Fruit fly (Drosophila melanogaster) whole organism, prepupa: ENCODE results near the gene Exn.

Experiments
- CG10631 ChIP-seq: fragments of 200-800 bp; sonication (Bioruptor generic); optimal IDR thresholded peaks from 2 replicates; lab custom pipeline; 2016; ENCODE audit warnings: missing biosample characterization, missing genetic modification characterization
- CG11762 ChIP-seq: fragments of 200-800 bp; sonication (Bioruptor generic); optimal IDR thresholded peaks from 3 replicates; lab custom pipeline; 2016; ENCODE audit warnings: missing biosample characterization, missing genetic modification characterization; ENCODE audit not compliant: insufficient read depth
- CG1621 ChIP-seq: fragments of 200-800 bp; sonication (Bioruptor generic); optimal IDR thresholded peaks from 3 replicates; lab custom pipeline; 2018; ENCODE audit warnings: missing biosample characterization, mild to moderate bottlenecking, missing genetic modification characterization
- CG16779 ChIP-seq: fragments of 200-800 bp; sonication (Bioruptor generic); optimal IDR thresholded peaks from 3 replicates; lab custom pipeline; 2017; ENCODE audit warnings: missing biosample characterization, mild to moderate bottlenecking, missing genetic modification characterization
- CG3032 ChIP-seq: fragments of 200-800 bp; optimal IDR thresholded peaks from 2 replicates; lab custom pipeline; 2019; ENCODE audit warnings: missing biosample characterization, mild to moderate bottlenecking, missing genetic modification characterization, moderate library complexity
- CG31627 ChIP-seq: fragments of 200-800 bp; sonication (Bioruptor generic); optimal IDR thresholded peaks from 3 replicates; lab custom pipeline; 2016; ENCODE audit warnings: missing biosample characterization, missing genetic modification characterization
- CG34406 ChIP-seq: fragments of 200-800 bp; sonication (Bioruptor generic); optimal IDR thresholded peaks from 3 replicates; lab custom pipeline; 2016; ENCODE audit warnings: missing biosample characterization, missing genetic modification characterization
- CG4318 ChIP-seq: fragments of 200-800 bp; sonication (Bioruptor generic); optimal IDR thresholded peaks from 3 replicates; lab custom pipeline; 2017; ENCODE audit warnings: missing biosample characterization, mild to moderate bottlenecking, missing genetic modification characterization
- CG6276 ChIP-seq: fragments of 200-800 bp; sonication (Bioruptor generic); optimal IDR thresholded peaks from 2 replicates; lab custom pipeline; 2017; ENCODE audit warnings: missing biosample characterization, mild to moderate bottlenecking, missing genetic modification characterization
- CG6792 ChIP-seq: fragments of 200-800 bp; sonication (Bioruptor generic); optimal IDR thresholded peaks from 3 replicates; lab custom pipeline; 2016; ENCODE audit warnings: missing biosample characterization, missing genetic modification characterization
- CG6854 ChIP-seq: fragments of 200-800 bp; sonication (Bioruptor generic); optimal IDR thresholded peaks from 2 replicates; lab custom pipeline; 2017; ENCODE audit warnings: missing biosample characterization, mild to moderate bottlenecking, missing genetic modification characterization
- CG8632 ChIP-seq: fragments of 200-800 bp; sonication (Bioruptor generic); optimal IDR thresholded peaks from 3 replicates; lab custom pipeline; 2016; ENCODE audit warnings: missing biosample characterization, missing genetic modification characterization
- CG9139 ChIP-seq: fragments of 200-800 bp; sonication (Bioruptor generic); optimal IDR thresholded peaks from 3 replicates; lab custom pipeline; 2017; ENCODE audit warnings: missing biosample characterization, mild to moderate bottlenecking, missing genetic modification characterization
- Ets21C ChIP-seq: fragments of 200-800 bp; sonication (Bioruptor generic); optimal IDR thresholded peaks from 3 replicates; lab custom pipeline; 2016; ENCODE audit warnings: missing biosample characterization, missing genetic modification characterization
- Hr4 ChIP-seq: fragments of 200-800 bp; sonication (Bioruptor generic); optimal IDR thresholded peaks from 3 replicates; lab custom pipeline; 2016; ENCODE audit warnings: missing biosample characterization, missing genetic modification characterization
- Met ChIP-seq: fragments of 200-800 bp; sonication (Bioruptor generic); optimal IDR thresholded peaks from 3 replicates; lab custom pipeline; 2016; ENCODE audit warnings: missing biosample characterization, missing genetic modification characterization
- OdsH ChIP-seq: fragments of 200-800 bp; sonication (Bioruptor generic); optimal IDR thresholded peaks from 3 replicates; lab custom pipeline; 2016; ENCODE audit warnings: missing biosample characterization, missing genetic modification characterization
- Sox14 ChIP-seq: fragments of 200-800 bp; sonication (Bioruptor generic); optimal IDR thresholded peaks from 3 replicates; lab custom pipeline; 2016; ENCODE audit warnings: missing biosample characterization, missing genetic modification characterization
- acj6 ChIP-seq: fragments of 200-800 bp; sonication (Bioruptor generic); optimal IDR thresholded peaks from 3 replicates; lab custom pipeline; 2016; ENCODE audit warnings: missing biosample characterization, missing genetic modification characterization
- cyc ChIP-seq: fragments of 200-800 bp; sonication (Bioruptor generic); optimal IDR thresholded peaks from 3 replicates; lab custom pipeline; 2016; ENCODE audit warnings: missing biosample characterization, missing genetic modification characterization
- dac ChIP-seq: fragments of 200-800 bp; sonication (Bioruptor generic); optimal IDR thresholded peaks from 2 replicates; lab custom pipeline; 2017; ENCODE audit warnings: missing biosample characterization, mild to moderate bottlenecking, missing genetic modification characterization
- esn ChIP-seq: fragments of 200-800 bp; sonication (Bioruptor generic); optimal IDR thresholded peaks from 2 replicates; lab custom pipeline; 2016; ENCODE audit warnings: missing biosample characterization, mild to moderate bottlenecking, missing genetic modification characterization, moderate library complexity
- fkh ChIP-seq: fragments of 200-800 bp; sonication (Bioruptor generic); optimal IDR thresholded peaks from 3 replicates; lab custom pipeline; 2017; ENCODE audit warnings: missing biosample characterization, mild to moderate bottlenecking, missing genetic modification characterization, moderate library complexity
- net ChIP-seq: fragments of 200-800 bp; sonication (Bioruptor generic); optimal IDR thresholded peaks from 3 replicates; lab custom pipeline; 2016; ENCODE audit warnings: missing biosample characterization, missing genetic modification characterization
- pdm3 ChIP-seq: fragments of 200-800 bp; sonication (Bioruptor generic); optimal IDR thresholded peaks from 3 replicates; lab custom pipeline; 2016; ENCODE audit warnings: missing biosample characterization, missing genetic modification characterization
- salr ChIP-seq, 2 experiments: fragments of 200-800 bp; sonication (Bioruptor generic); optimal IDR thresholded peaks; 3 replicates each; lab custom pipeline; 2016 to 2018; ENCODE audit warnings: missing biosample characterization in 2 of 2, missing genetic modification characterization in 2 of 2, mild to moderate bottlenecking in 1 of 2
- spab ChIP-seq: fragments of 200-800 bp; sonication (Bioruptor generic); optimal IDR thresholded peaks from 2 replicates; lab custom pipeline; 2017; ENCODE audit warnings: missing biosample characterization, mild to moderate bottlenecking, missing genetic modification characterization, missing genetic modification reagents
- ss ChIP-seq, 2 experiments: fragments of 200-800 bp; sonication (Bioruptor generic); optimal IDR thresholded peaks; 2 replicates in 1 of 2; 3 replicates in 1 of 2; lab custom pipeline; 2017 to 2018; ENCODE audit warnings: mild to moderate bottlenecking in 2 of 2, missing biosample characterization in 2 of 2, missing genetic modification characterization in 2 of 2, moderate library complexity in 1 of 2
- vri ChIP-seq: fragments of 200-800 bp; sonication (Bioruptor generic); optimal IDR thresholded peaks from 3 replicates; lab custom pipeline; 2016; ENCODE audit warnings: missing biosample characterization, mild to moderate bottlenecking, missing genetic modification characterization

Gene Exn

DNA sequence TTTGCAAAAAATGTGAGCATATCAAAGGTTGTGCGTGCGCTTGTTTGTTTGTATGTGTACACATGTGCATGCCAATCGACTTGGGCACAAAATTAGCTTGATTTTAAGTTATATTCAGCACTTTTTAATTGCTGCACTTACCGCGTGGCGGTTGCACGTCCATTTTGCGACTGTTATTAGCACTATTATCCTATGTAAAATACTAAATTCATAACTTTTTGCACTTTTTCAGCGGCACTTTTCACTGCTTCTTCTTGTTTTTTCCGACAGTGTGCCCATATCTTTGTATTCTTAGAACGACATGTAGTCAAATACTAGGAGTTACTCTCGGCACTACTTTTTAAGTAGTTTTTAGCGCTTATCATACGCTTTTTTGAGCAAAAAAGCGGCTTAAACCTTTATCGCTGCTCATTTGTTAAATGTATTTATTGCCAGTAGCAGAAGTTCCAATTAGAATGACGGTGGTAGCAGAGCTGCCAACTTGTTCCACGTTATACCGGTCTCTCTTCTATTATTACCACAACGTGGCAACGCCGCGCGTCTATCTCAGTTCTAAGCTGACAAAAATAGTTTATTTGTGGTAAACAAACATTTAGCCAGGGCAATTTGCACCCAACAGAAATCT is 72.6 kb downstream of the Exn start, which contains the start of the genes scaf6 and Papst2:
Gene scaf6, minus strand, starts transcription at position 278 of the 625 bp plus-strand sequence.
Gene Papst2, plus strand, starts transcription at position 501 of the 625 bp plus-strand sequence.
- TF ChIP-seq spab (GFP tag; lab: Kevin White, UChicago) = no peak
- no peak for TF ChIP-seq vri (GFP tag; lab: Kevin White, UChicago)
- peak; percentile 17 for TF ChIP-seq esn (GFP tag; lab: Kevin White, UChicago)
- no peak for TF ChIP-seq CG31627 (GFP tag; lab: Kevin White, UChicago)
- TF ChIP-seq Met (GFP tag; lab: Kevin White, UChicago) = no peak
- no peak for TF ChIP-seq CG10631 (GFP tag; lab: Kevin White, UChicago)
- TF ChIP-seq CG9139 (GFP tag; lab: Kevin White, UChicago) = no peak
- TF ChIP-seq OdsH (GFP tag; lab: Kevin White, UChicago) = no peak
- TF ChIP-seq fkh (GFP tag; lab: Kevin White, UChicago) = peak; percentile 95
- TF ChIP-seq net = no peak
- TF ChIP-seq CG34406 (GFP tag; lab: Kevin White, UChicago) = no peak
- TF ChIP-seq CG6854 (GFP tag; lab: Kevin White, UChicago) = peak; percentile 63
- no peak for TF ChIP-seq Hr4
- TF ChIP-seq CG16779 (tag; lab: Kevin White, UChicago) = no peak
- TF ChIP-seq CG6276 (GFP tag; lab: Kevin White, UChicago) = no peak
- TF ChIP-seq salr (GFP tag; optimal IDR thresholded peaks at IDR 0.05; lab: Kevin White, UChicago) = no peak
- no peak for TF ChIP-seq CG4318 (GFP tag; lab: Kevin White, UChicago)
- no peak for TF ChIP-seq acj6
- TF ChIP-seq dac (GFP tag; lab: Kevin White, UChicago) = no peak
- no peak for TF ChIP-seq ss (GFP tag; optimal IDR thresholded peaks at IDR 0.05; lab: Kevin White, UChicago)
- no peak for TF ChIP-seq CG11762 (GFP tag; lab: Kevin White, UChicago)
- no peak for TF ChIP-seq CG8632
- TF ChIP-seq CG3032 (tag; lab: Kevin White, UChicago) = peak; percentile 10
- TF ChIP-seq pdm3 (GFP tag; lab: Kevin White, UChicago) = no peak
- no peak for TF ChIP-seq Sox14
- no peak for TF ChIP-seq CG6792 (GFP tag; lab: Kevin White, UChicago)
- no peak for TF ChIP-seq CG1621 (tag; lab: Kevin White, UChicago)
- TF ChIP-seq cyc (GFP tag; lab: Kevin White, UChicago) = no peak
- TF ChIP-seq Ets21C (GFP tag; lab: Kevin White, UChicago) = no peak
